Worm (Caenorhabditis elegans): ENCODE results near the gene R07E3.7.

R07E3.7 gene

DNA sequence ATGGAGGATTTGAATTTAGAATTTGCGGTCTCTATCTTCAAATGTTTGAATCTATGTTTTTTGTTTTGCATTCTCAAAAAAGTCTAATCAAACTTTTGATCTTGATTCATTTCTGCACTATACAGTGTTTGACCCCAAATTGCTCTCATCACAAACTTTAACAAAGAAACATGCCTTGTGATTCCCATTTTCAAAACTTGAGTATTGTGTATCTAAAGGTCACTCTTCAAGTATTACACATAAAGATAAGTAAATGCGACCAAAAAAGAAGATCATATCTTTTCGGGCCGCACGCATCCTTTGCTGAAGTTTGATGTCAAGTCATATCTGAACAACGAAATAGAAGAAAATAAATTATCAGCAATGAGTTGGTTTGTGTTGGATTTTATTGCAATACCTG is 53.6 kb downstream of the R07E3.7 start:
- TF ChIP-seq fkh-4 (tag; optimal IDR thresholded peaks at IDR 0.05; ENCODE audit: borderline replicate concordance), result no peak
- TF ChIP-seq isw-1 (GFP tag; IDR thresholded peaks at IDR 0.05), result no peak
- TF ChIP-seq zip-4 (GFP tag; optimal IDR thresholded peaks at IDR 0.05), result no peak
- TF ChIP-seq nhr-85 (tag), result peak; percentile 93
- no peak for TF ChIP-seq pax-3 (tag; optimal IDR thresholded peaks at IDR 0.05)
- TF ChIP-seq ceh-82 (tag; optimal IDR thresholded peaks at IDR 0.05), result no peak
- no peak for TF ChIP-seq lir-3 (tag; optimal IDR thresholded peaks at IDR 0.05; ENCODE audit: poor library complexity)
- no peak for TF ChIP-seq alr-1 (tag; optimal IDR thresholded peaks at IDR 0.05; ENCODE audit: borderline replicate concordance)
- TF ChIP-seq snu-23 (GFP tag; optimal IDR thresholded peaks at IDR 0.05), result peak; percentile 8
- peak in 1 of 6 experiments; percentile 9 for TF ChIP-seq elt-3 (tag; optimal IDR thresholded peaks at IDR 0.05)
- TF ChIP-seq C04F5.9 (tag; optimal IDR thresholded peaks at IDR 0.05), result no peak
- TF ChIP-seq sptf-1 (tag; optimal IDR thresholded peaks at IDR 0.05), result no peak
- no peak for TF ChIP-seq swsn-7 (tag; optimal IDR thresholded peaks at IDR 0.05)
- TF ChIP-seq mab-9 (GFP tag; IDR thresholded peaks at IDR 0.05), result no peak
- peak; percentile 48 for TF ChIP-seq lin-14 (GFP tag; optimal IDR thresholded peaks at IDR 0.05)
- 0 out of 2 replicates have a peak, but pooled peaks have one; percentile 19 for TF ChIP-seq grh-1 (GFP tag; IDR thresholded peaks at IDR 0.05)
- TF ChIP-seq nhr-71 (tag; optimal IDR thresholded peaks at IDR 0.05), result peak; percentile 38
- TF ChIP-seq nhr-20 (tag; optimal IDR thresholded peaks at IDR 0.05), result peak; percentile 75

DNA sequence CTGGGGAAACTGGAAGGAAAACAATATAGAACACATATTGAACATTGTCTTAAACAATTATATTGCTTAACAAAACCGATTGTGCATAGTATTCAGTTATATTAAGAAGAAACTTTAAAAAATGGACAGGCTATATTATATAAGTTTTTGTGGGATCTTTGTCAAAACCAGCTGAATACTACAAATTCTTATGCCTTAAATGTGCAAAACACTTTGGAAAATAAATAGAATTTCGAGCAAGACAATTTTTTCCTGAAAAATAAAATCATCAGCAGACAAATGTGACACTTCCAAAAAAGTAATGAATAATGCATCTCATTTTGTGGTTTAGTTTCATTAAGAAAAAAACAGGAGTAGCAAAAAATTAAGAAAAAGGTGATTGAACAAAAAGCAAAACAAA is 58.1 kb downstream of the R07E3.7 start:
- no peak for TF ChIP-seq mab-9 (GFP tag; IDR thresholded peaks at IDR 0.05)
- TF ChIP-seq isw-1 (GFP tag; IDR thresholded peaks at IDR 0.05), result no peak
- TF ChIP-seq efl-1 (optimal IDR thresholded peaks at IDR 0.05), result no peak
- peak in 1 of 2 experiments; percentile 60 for TF ChIP-seq efl-1 (GFP tag; optimal IDR thresholded peaks at IDR 0.05 in 1 of 2)
- no peak for TF ChIP-seq nhr-28 (tag; optimal IDR thresholded peaks at IDR 0.05)
- TF ChIP-seq tlp-1 (tag; optimal IDR thresholded peaks at IDR 0.05), result no peak
- TF ChIP-seq ztf-11 (tag; optimal IDR thresholded peaks at IDR 0.05), result no peak
